Worm (Caenorhabditis elegans) whole organism, L2 larva: ENCODE data around the gene klo-1.

Source experiments
- ama-1 ChIP-seq: fragments of 150-350 bp; optimal IDR thresholded peaks from 2 replicates; lab custom pipeline; 2018; ENCODE audit warnings: inconsistent platforms
- blmp-1 ChIP-seq: sonication (generic microtip); optimal IDR thresholded peaks from 2 replicates; lab custom pipeline; 2017; ENCODE audit warnings: missing genetic modification characterization, mild to moderate bottlenecking, missing compliant biosample characterization, antibody characterized with exemption, moderate library complexity; ENCODE audit not compliant: insufficient read depth
- crh-2 ChIP-seq: sonication (generic microtip); optimal IDR thresholded peaks from 2 replicates; lab custom pipeline; 2017; ENCODE audit warnings: missing biosample characterization, missing genetic modification characterization
- dmd-4 ChIP-seq: sonication (generic microtip); optimal IDR thresholded peaks from 2 replicates; lab custom pipeline; 2017; ENCODE audit warnings: missing biosample characterization, missing genetic modification characterization
- elt-1 ChIP-seq: fragments of 150-350 bp; optimal IDR thresholded peaks from 2 replicates; lab custom pipeline; 2014; ENCODE audit warnings: missing biosample characterization, missing genetic modification characterization
- elt-3 ChIP-seq: sonication (generic microtip); optimal IDR thresholded peaks from 2 replicates; lab custom pipeline; 2017; ENCODE audit warnings: missing biosample characterization, missing genetic modification characterization
- fos-1 ChIP-seq: fragments of 150-350 bp; optimal IDR thresholded peaks from 2 replicates; lab custom pipeline; 2014; ENCODE audit warnings: missing biosample characterization, missing genetic modification characterization
- lsy-2 ChIP-seq, 2 experiments: fragments of 150-350 bp in 1 of 2; sonication (generic microtip) in 1 of 2; optimal IDR thresholded peaks; 2 replicates each; lab custom pipeline; 2014 to 2017; ENCODE audit warnings: missing biosample characterization in 2 of 2, missing genetic modification characterization in 2 of 2
- mdl-1 ChIP-seq, 2 experiments: fragments of 150-350 bp in 1 of 2; sonication (generic microtip) in 1 of 2; optimal IDR thresholded peaks; 2 replicates each; lab custom pipeline; 2017; ENCODE audit warnings: missing biosample characterization in 2 of 2, missing genetic modification characterization in 2 of 2
- nhr-11 ChIP-seq: fragments of 150-350 bp; optimal IDR thresholded peaks from 2 replicates; lab custom pipeline; 2014; ENCODE audit warnings: missing biosample characterization, missing genetic modification characterization
- nhr-12 ChIP-seq: fragments of 150-350 bp; optimal IDR thresholded peaks from 2 replicates; lab custom pipeline; 2014; ENCODE audit warnings: missing biosample characterization, missing genetic modification characterization
- nhr-77 ChIP-seq: fragments of 150-350 bp; optimal IDR thresholded peaks from 2 replicates; lab custom pipeline; 2014; ENCODE audit warnings: missing biosample characterization, missing genetic modification characterization
- unc-62 ChIP-seq: fragments of 150-350 bp; optimal IDR thresholded peaks from 2 replicates; lab custom pipeline; 2014; ENCODE audit warnings: missing biosample characterization, missing genetic modification reagents, missing genetic modification characterization
- ztf-1 ChIP-seq: fragments of 200-800 bp; sonication (Bioruptor generic); conservative IDR thresholded peaks from 2 replicates; pipeline ENCODE4 v1.3.6; 2022; ENCODE audit warnings: missing genetic modification characterization, missing compliant biosample characterization

- TF ChIP-seq fos-1 (tag; lab: Kevin White, UChicago) (no peak), ztf-1 (GFP tag; lab: Robert Waterston, UW) (no peak), nhr-77 (tag; lab: Kevin White, UChicago) (no peak), lsy-2 (tag; optimal IDR thresholded peaks at IDR 0.05; lab: Kevin White, UChicago) (peak in 1 of 2 experiments; percentile 63), elt-3 (tag; lab: Kevin White, UChicago) (no peak), unc-62 (GFP tag; lab: Kevin White, UChicago) (no peak), blmp-1 (no peak), crh-2 (peak; percentile 17), elt-1 (no peak), mdl-1 (tag; optimal IDR thresholded peaks at IDR 0.05; lab: Kevin White, UChicago) (no peak), nhr-12 (tag; lab: Kevin White, UChicago) (no peak), ama-1 (lab: Kevin White, UChicago) (no peak), dmd-4 (tag; lab: Kevin White, UChicago) (no peak), nhr-11 (tag; lab: Kevin White, UChicago) (no peak)
Measured at ce11 chrIV:7774206-7774605, 26.2 kb upstream of the klo-1 start, which contains the start of the genes hcf-1 and swd-2.2.
